Fruit fly (Drosophila melanogaster) whole organism, embryonic: Measurements from ENCODE around the gene Gorab.

ENCODE experiments used
- CG16863 ChIP-seq: fragments of 200-800 bp; sonication (Bioruptor generic); optimal IDR thresholded peaks from 3 replicates; lab custom pipeline; 2016; ENCODE audit warnings: missing biosample characterization, missing genetic modification characterization
- CG33557 ChIP-seq: fragments of 200-800 bp; sonication (Bioruptor generic); optimal IDR thresholded peaks from 2 replicates; lab custom pipeline; 2019; ENCODE audit warnings: missing biosample characterization, mild to moderate bottlenecking, missing genetic modification characterization, moderate library complexity
- CG43689 ChIP-seq: fragments of 200-800 bp; sonication (Bioruptor generic); IDR thresholded peaks from 2 replicates; pipeline ENCODE4 v1.3.6; 2022; ENCODE audit warnings: missing biosample characterization, missing genetic modification characterization

dm6 chr3L:17388895-17389294 lies 39.7 kb downstream of the Gorab start, which contains the start of gene CG13731:
- no peak for TF ChIP-seq CG43689
- TF ChIP-seq CG33557, result no peak
- no peak for TF ChIP-seq CG16863 (GFP tag; lab: Kevin White, UChicago)
